Worm (Caenorhabditis elegans): ENCODE results near the gene abhd-12.

- TF ChIP-seq lin-13 (GFP tag; optimal IDR thresholded peaks at IDR 0.05) (no peak), ztf-11 (tag; optimal IDR thresholded peaks at IDR 0.05) (no peak), ama-1 (optimal IDR thresholded peaks at IDR 0.05) (no peak), fos-1 (tag; optimal IDR thresholded peaks at IDR 0.05) (no peak), elt-1 (tag; optimal IDR thresholded peaks at IDR 0.05) (no peak), unc-39 (tag; optimal IDR thresholded peaks at IDR 0.05) (no peak), gmeb-1 (tag; optimal IDR thresholded peaks at IDR 0.05) (no peak), nhr-6 (tag; optimal IDR thresholded peaks at IDR 0.05) (no peak), egl-27 (tag; optimal IDR thresholded peaks at IDR 0.05) (no peak)
Observed at ce11 chrV:8012032-8012431, 28.4 kb downstream of the abhd-12 start, which contains the start of gene rpb-9.

Data from whole organism, L2 larva.